Worm (Caenorhabditis elegans) whole organism, L3 larva: Measurements from ENCODE around the gene zipt-17.

Experiments
- R02D3.7 ChIP-seq: fragments of 150-350 bp; optimal IDR thresholded peaks from 2 replicates; lab custom pipeline; 2014; ENCODE audit warnings: missing biosample characterization, missing genetic modification characterization
- ZK546.5 ChIP-seq: sonication (generic microtip); optimal IDR thresholded peaks from 2 replicates; lab custom pipeline; 2017; ENCODE audit warnings: missing biosample characterization, missing genetic modification characterization
- aly-2 ChIP-seq: fragments of 150-350 bp; optimal IDR thresholded peaks from 2 replicates; lab custom pipeline; 2014; ENCODE audit warnings: missing biosample characterization, missing genetic modification characterization
- ama-1 ChIP-seq: fragments of 150-350 bp; optimal IDR thresholded peaks from 2 replicates; lab custom pipeline; 2018
- ceh-16 ChIP-seq: sonication (generic microtip); optimal IDR thresholded peaks from 2 replicates; lab custom pipeline; 2017; ENCODE audit warnings: missing biosample characterization, missing genetic modification characterization
- ceh-28 ChIP-seq: fragments of 150-350 bp; optimal IDR thresholded peaks from 2 replicates; lab custom pipeline; 2014; ENCODE audit warnings: missing biosample characterization, missing genetic modification reagents, missing genetic modification characterization
- ceh-82 ChIP-seq: fragments of 150-350 bp; optimal IDR thresholded peaks from 2 replicates; lab custom pipeline; 2014; ENCODE audit warnings: missing biosample characterization, missing genetic modification characterization
- ceh-9 ChIP-seq: sonication (generic microtip); optimal IDR thresholded peaks from 2 replicates; lab custom pipeline; 2018; ENCODE audit warnings: missing biosample characterization, missing genetic modification characterization
- daf-12 ChIP-seq: fragments of 150-350 bp; optimal IDR thresholded peaks from 2 replicates; lab custom pipeline; 2014; ENCODE audit warnings: missing biosample characterization, missing genetic modification reagents, missing genetic modification characterization
- egl-27 ChIP-seq: sonication (generic microtip); optimal IDR thresholded peaks from 4 replicates; lab custom pipeline; 2017; ENCODE audit warnings: missing biosample characterization, missing genetic modification reagents, missing genetic modification characterization
- egl-5 ChIP-seq: fragments of 150-350 bp; optimal IDR thresholded peaks from 2 replicates; lab custom pipeline; 2017; ENCODE audit warnings: missing biosample characterization, missing genetic modification reagents, missing genetic modification characterization, inconsistent platforms
- elt-1 ChIP-seq: fragments of 150-350 bp; optimal IDR thresholded peaks from 2 replicates; lab custom pipeline; 2014; ENCODE audit warnings: missing biosample characterization, missing genetic modification characterization
- elt-2 ChIP-seq: sonication (generic microtip); optimal IDR thresholded peaks from 2 replicates; lab custom pipeline; 2016; ENCODE audit warnings: missing genetic modification reagents, mild to moderate bottlenecking, missing genetic modification characterization, missing compliant biosample characterization
- elt-3 ChIP-seq, 3 experiments: fragments of 150-350 bp in 1 of 3; sonication (generic microtip) in 2 of 3; optimal IDR thresholded peaks; 2 replicates in 2 of 3; 4 replicates in 1 of 3; lab custom pipeline; 2014 to 2017; ENCODE audit warnings: missing biosample characterization in 3 of 3, missing genetic modification characterization in 3 of 3
- eor-1 ChIP-seq, 2 experiments: fragments of 150-350 bp; optimal IDR thresholded peaks; 2 replicates each; lab custom pipeline; 2014 to 2018; ENCODE audit warnings: missing biosample characterization in 2 of 2, missing genetic modification characterization in 2 of 2
- fkh-10 ChIP-seq: sonication (generic microtip); optimal IDR thresholded peaks from 2 replicates; lab custom pipeline; 2017; ENCODE audit warnings: missing biosample characterization, missing genetic modification reagents, missing genetic modification characterization
- fkh-2 ChIP-seq: fragments of 150-350 bp; optimal IDR thresholded peaks from 2 replicates; lab custom pipeline; 2014; ENCODE audit warnings: missing biosample characterization, missing genetic modification reagents, missing genetic modification characterization
- fos-1 ChIP-seq: fragments of 150-350 bp; optimal IDR thresholded peaks from 2 replicates; lab custom pipeline; 2014; ENCODE audit warnings: missing biosample characterization, missing genetic modification characterization
- hmg-11 ChIP-seq: sonication (generic microtip); optimal IDR thresholded peaks from 2 replicates; lab custom pipeline; 2016; ENCODE audit warnings: missing genetic modification characterization, missing compliant biosample characterization
- jun-1 ChIP-seq: fragments of 150-350 bp; optimal IDR thresholded peaks from 2 replicates; lab custom pipeline; 2014; ENCODE audit warnings: missing biosample characterization, missing genetic modification reagents, missing genetic modification characterization
- lin-15B ChIP-seq: fragments of 150-350 bp; optimal IDR thresholded peaks from 2 replicates; lab custom pipeline; 2014; ENCODE audit warnings: missing biosample characterization, missing genetic modification characterization
- lin-39 ChIP-seq: fragments of 150-350 bp; optimal IDR thresholded peaks from 2 replicates; lab custom pipeline; 2018; ENCODE audit warnings: missing biosample characterization, missing genetic modification reagents, missing genetic modification characterization
- lsy-12 ChIP-seq: sonication (generic microtip); optimal IDR thresholded peaks from 2 replicates; lab custom pipeline; 2016; ENCODE audit warnings: mild to moderate bottlenecking, missing genetic modification characterization, missing compliant biosample characterization
- mdl-1 ChIP-seq: fragments of 150-350 bp; optimal IDR thresholded peaks from 2 replicates; lab custom pipeline; 2014; ENCODE audit warnings: missing biosample characterization, missing genetic modification characterization
- mml-1 ChIP-seq: fragments of 150-350 bp; sonication (generic microtip); optimal IDR thresholded peaks from 3 replicates; lab custom pipeline; 2014; ENCODE audit warnings: missing biosample characterization, missing genetic modification characterization
- nfya-1 ChIP-seq: sonication (generic microtip); optimal IDR thresholded peaks from 2 replicates; lab custom pipeline; 2017; ENCODE audit warnings: missing genetic modification characterization, mild to moderate bottlenecking, missing compliant biosample characterization, antibody characterized with exemption, moderate library complexity; ENCODE audit not compliant: insufficient read depth
- nhr-11 ChIP-seq: fragments of 150-350 bp; optimal IDR thresholded peaks from 2 replicates; lab custom pipeline; 2014; ENCODE audit warnings: missing biosample characterization, missing genetic modification characterization
- nhr-12 ChIP-seq: fragments of 150-350 bp; optimal IDR thresholded peaks from 2 replicates; lab custom pipeline; 2014; ENCODE audit warnings: missing biosample characterization, missing genetic modification characterization
- nhr-23 ChIP-seq: fragments of 150-350 bp; optimal IDR thresholded peaks from 2 replicates; lab custom pipeline; 2014; ENCODE audit warnings: missing biosample characterization, missing genetic modification reagents, missing genetic modification characterization
- nhr-237 ChIP-seq: fragments of 150-350 bp; optimal IDR thresholded peaks from 2 replicates; lab custom pipeline; 2014; ENCODE audit warnings: missing biosample characterization, missing genetic modification characterization
- nhr-25 ChIP-seq: sonication (generic microtip); optimal IDR thresholded peaks from 2 replicates; lab custom pipeline; 2017; ENCODE audit warnings: missing biosample characterization, missing genetic modification characterization
- nhr-43 ChIP-seq: sonication (generic microtip); optimal IDR thresholded peaks from 2 replicates; lab custom pipeline; 2016; ENCODE audit warnings: mild to moderate bottlenecking, missing genetic modification characterization, missing compliant biosample characterization; ENCODE audit not compliant: poor library complexity, severe bottlenecking
- nhr-67 ChIP-seq: fragments of 150-350 bp; optimal IDR thresholded peaks from 2 replicates; lab custom pipeline; 2014; ENCODE audit warnings: missing biosample characterization, missing genetic modification characterization
- nhr-76 ChIP-seq: fragments of 150-350 bp; sonication (generic microtip); optimal IDR thresholded peaks from 5 replicates; lab custom pipeline; 2014; ENCODE audit warnings: missing biosample characterization, missing genetic modification characterization
- nhr-77 ChIP-seq: fragments of 150-350 bp; optimal IDR thresholded peaks from 2 replicates; lab custom pipeline; 2014; ENCODE audit warnings: missing biosample characterization, missing genetic modification characterization
- pha-4 ChIP-seq: fragments of 150-350 bp; optimal IDR thresholded peaks from 2 replicates; lab custom pipeline; 2014; ENCODE audit warnings: missing biosample characterization, missing genetic modification reagents, missing genetic modification characterization
- pqm-1 ChIP-seq: fragments of 150-350 bp; optimal IDR thresholded peaks from 2 replicates; lab custom pipeline; 2017; ENCODE audit warnings: missing biosample characterization, missing genetic modification characterization, inconsistent platforms
- sea-2 ChIP-seq: fragments of 150-350 bp; sonication (generic microtip); optimal IDR thresholded peaks from 4 replicates; lab custom pipeline; 2014; ENCODE audit warnings: missing biosample characterization, missing genetic modification reagents, missing genetic modification characterization
- skn-1 ChIP-seq: fragments of 150-350 bp; optimal IDR thresholded peaks from 2 replicates; lab custom pipeline; 2014; ENCODE audit warnings: missing biosample characterization, missing genetic modification characterization
- snpc-4 ChIP-seq: fragments of 150-350 bp; optimal IDR thresholded peaks from 2 replicates; lab custom pipeline; 2014; ENCODE audit warnings: missing biosample characterization, missing genetic modification characterization
- tbx-2 ChIP-seq: sonication (generic microtip); optimal IDR thresholded peaks from 2 replicates; lab custom pipeline; 2016; ENCODE audit warnings: mild to moderate bottlenecking, missing genetic modification characterization, missing compliant biosample characterization
- unc-39 ChIP-seq: sonication (generic microtip); optimal IDR thresholded peaks from 4 replicates; lab custom pipeline; 2017; ENCODE audit warnings: missing biosample characterization, missing genetic modification characterization
- unc-62 ChIP-seq: fragments of 150-350 bp; sonication (generic microtip); optimal IDR thresholded peaks from 4 replicates; lab custom pipeline; 2014; ENCODE audit warnings: missing biosample characterization, missing genetic modification reagents, missing genetic modification characterization
- zag-1 ChIP-seq: fragments of 150-350 bp; optimal IDR thresholded peaks from 2 replicates; lab custom pipeline; 2014; ENCODE audit warnings: missing biosample characterization, missing genetic modification characterization
- ztf-11 ChIP-seq: fragments of 150-350 bp; optimal IDR thresholded peaks from 2 replicates; lab custom pipeline; 2014; ENCODE audit warnings: missing biosample characterization, missing genetic modification characterization
- ztf-4 ChIP-seq: fragments of 150-350 bp; optimal IDR thresholded peaks from 2 replicates; lab custom pipeline; 2014; ENCODE audit warnings: missing biosample characterization, missing genetic modification characterization

Gene zipt-17

ce11 chrIV:17338920-17339510 is 28.2 kb downstream of the zipt-17 start, which contains the start of gene C49C3.10:
Gene C49C3.10 (minus strand): TSS chrIV:17338970.
- TF ChIP-seq pha-4, result peak; percentile 65
- peak; percentile 80 for TF ChIP-seq jun-1 (tag; lab: Kevin White, UChicago)
- TF ChIP-seq ceh-9, result no peak
- TF ChIP-seq elt-2 (tag; lab: Kevin White, UChicago), result peak; percentile 94
- peak; percentile 88 for TF ChIP-seq pqm-1

ce11 chrIV:17335031-17335430 is 32.2 kb downstream of the zipt-17 start, which contains the start of gene C49C3.8:
Gene C49C3.8 (plus strand): TSS chrIV:17335203.
- TF ChIP-seq zag-1 (tag; lab: Kevin White, UChicago) (no peak), unc-39 (tag; lab: Kevin White, UChicago) (no peak), tbx-2 (no peak), egl-27 (tag; lab: Kevin White, UChicago) (no peak), ama-1 (no peak), nhr-12 (no peak), fkh-10 (GFP tag; lab: Kevin White, UChicago) (no peak), egl-5 (peak; percentile 14), pha-4 (peak; percentile 26), hmg-11 (no peak), ceh-9 (no peak), mdl-1 (tag; lab: Kevin White, UChicago) (no peak), elt-2 (tag; lab: Kevin White, UChicago) (no peak), nhr-237 (tag; lab: Kevin White, UChicago) (no peak), nfya-1 (tag; lab: Kevin White, UChicago) (peak; percentile 24), nhr-23 (tag; lab: Kevin White, UChicago) (no peak), ztf-4 (tag; lab: Kevin White, UChicago) (no peak), nhr-25 (no peak)
- TF ChIP-seq, all 47 proteins: peak for 3

- TF ChIP-seq zag-1 (tag; lab: Kevin White, UChicago) (no peak), egl-5 (no peak), nhr-11 (tag; lab: Kevin White, UChicago) (no peak), egl-27 (tag; lab: Kevin White, UChicago) (no peak), nhr-76 (tag; lab: Kevin White, UChicago) (no peak), ama-1 (no peak), pqm-1 (no peak), elt-3 (tag; optimal IDR thresholded peaks at IDR 0.05; lab: Kevin White, UChicago) (no peak), nhr-23 (tag; lab: Kevin White, UChicago) (peak; percentile 17), mdl-1 (tag; lab: Kevin White, UChicago) (no peak), fkh-10 (GFP tag; lab: Kevin White, UChicago) (no peak), ztf-11 (tag; lab: Kevin White, UChicago) (no peak), snpc-4 (tag; lab: Kevin White, UChicago) (no peak), R02D3.7 (tag; lab: Kevin White, UChicago) (no peak), nhr-43 (no peak), nfya-1 (tag; lab: Kevin White, UChicago) (peak; percentile 66), nhr-237 (tag; lab: Kevin White, UChicago) (no peak), nhr-67 (tag; lab: Kevin White, UChicago) (no peak), lsy-12 (tag; lab: Kevin White, UChicago) (no peak), eor-1 (tag; optimal IDR thresholded peaks at IDR 0.05; lab: Kevin White, UChicago) (no peak), hmg-11 (peak; percentile 45), unc-39 (tag; lab: Kevin White, UChicago) (no peak), fos-1 (no peak), elt-2 (tag; lab: Kevin White, UChicago) (peak; percentile 36), lin-39 (tag; lab: Kevin White, UChicago) (peak; percentile 12), sea-2 (no peak), elt-1 (tag; lab: Kevin White, UChicago) (no peak), aly-2 (tag; lab: Kevin White, UChicago) (no peak), ceh-28 (no peak), nhr-77 (tag; lab: Kevin White, UChicago) (no peak), unc-62 (GFP tag; lab: Kevin White, UChicago) (no peak), skn-1 (tag; lab: Kevin White, UChicago) (no peak), ceh-82 (no peak), lin-15B (tag; lab: Kevin White, UChicago) (peak; percentile 53), jun-1 (tag; lab: Kevin White, UChicago) (no peak), ceh-16 (tag; lab: Kevin White, UChicago) (no peak), fkh-2 (tag; lab: Kevin White, UChicago) (no peak), mml-1 (tag; lab: Kevin White, UChicago) (no peak), nhr-12 (no peak), nhr-25 (no peak), ZK546.5 (tag; lab: Kevin White, UChicago) (no peak), ztf-4 (tag; lab: Kevin White, UChicago) (no peak), daf-12 (tag; lab: Kevin White, UChicago) (no peak)
These were observed 33.5 kb downstream of the zipt-17 start, which contains the start of gene C49C3.15 for ce11 chrIV:17333542-17334281. Gene C49C3.15 (plus strand): TSS chrIV:17334231.
